Worm (Caenorhabditis elegans) whole organism, late embryonic: Measurements from ENCODE around the gene ZC302.3.

Source experiments
- C08G9.2 ChIP-seq: sonication (generic microtip); optimal IDR thresholded peaks from 2 replicates; lab custom pipeline; 2016; ENCODE audit warnings: mild to moderate bottlenecking, missing genetic modification characterization, moderate library complexity, missing compliant biosample characterization
- C38D4.7 ChIP-seq: fragments of 200-800 bp; sonication (Bioruptor generic); optimal IDR thresholded peaks from 2 replicates; lab custom pipeline; 2018; ENCODE audit warnings: mild to moderate bottlenecking, missing genetic modification characterization, moderate library complexity, missing compliant biosample characterization
- F13H6.1 ChIP-seq: sonication (generic microtip); optimal IDR thresholded peaks from 2 replicates; lab custom pipeline; 2016; ENCODE audit warnings: missing genetic modification characterization, missing compliant biosample characterization
- K02D7.2 ChIP-seq: sonication (generic microtip); optimal IDR thresholded peaks from 2 replicates; lab custom pipeline; 2017; ENCODE audit warnings: mild to moderate bottlenecking, missing genetic modification characterization, missing compliant biosample characterization
- K09A11.1 ChIP-seq: sonication (generic microtip); optimal IDR thresholded peaks from 2 replicates; lab custom pipeline; 2017; ENCODE audit warnings: antibody characterized with exemption, mild to moderate bottlenecking, missing genetic modification characterization, missing compliant biosample characterization; ENCODE audit not compliant: insufficient read depth
- Y22D7AL.16 ChIP-seq: sonication (generic microtip); optimal IDR thresholded peaks from 2 replicates; lab custom pipeline; 2016; ENCODE audit warnings: missing genetic modification characterization, missing compliant biosample characterization
- ahr-1 ChIP-seq: sonication (generic microtip); optimal IDR thresholded peaks from 2 replicates; lab custom pipeline; 2016; ENCODE audit warnings: missing genetic modification characterization, missing compliant biosample characterization
- ama-1 ChIP-seq: fragments of 150-350 bp; optimal IDR thresholded peaks from 2 replicates; lab custom pipeline; 2014
- ceh-14 ChIP-seq: sonication (generic microtip); optimal IDR thresholded peaks from 2 replicates; lab custom pipeline; 2016; ENCODE audit warnings: missing genotype, missing genetic modification characterization, missing compliant biosample characterization
- ceh-19 ChIP-seq: fragments of 200-800 bp; sonication (Bioruptor generic); optimal IDR thresholded peaks from 2 replicates; lab custom pipeline; 2018; ENCODE audit warnings: mild to moderate bottlenecking, missing genetic modification characterization, missing compliant biosample characterization
- ceh-31 ChIP-seq: sonication (generic microtip); optimal IDR thresholded peaks from 2 replicates; lab custom pipeline; 2016; ENCODE audit warnings: missing genetic modification characterization, missing compliant biosample characterization
- ceh-34 ChIP-seq: sonication (generic microtip); optimal IDR thresholded peaks from 2 replicates; lab custom pipeline; 2016; ENCODE audit warnings: mild to moderate bottlenecking, missing genetic modification characterization, missing compliant biosample characterization
- ceh-45 ChIP-seq: fragments of 200-800 bp; sonication (Bioruptor generic); IDR thresholded peaks from 2 replicates; pipeline ENCODE4 v1.3.6; 2022; ENCODE audit warnings: missing genetic modification reagents, missing genetic modification characterization, missing compliant biosample characterization
- ceh-48 ChIP-seq: sonication (generic microtip); optimal IDR thresholded peaks from 2 replicates; lab custom pipeline; 2016; ENCODE audit warnings: missing genetic modification characterization, inconsistent platforms, missing compliant biosample characterization
- ceh-6 ChIP-seq: fragments of 200-800 bp; sonication (Bioruptor generic); optimal IDR thresholded peaks from 2 replicates; lab custom pipeline; 2018; ENCODE audit warnings: mild to moderate bottlenecking, missing genetic modification characterization, missing compliant biosample characterization
- ceh-9 ChIP-seq: sonication (generic microtip); optimal IDR thresholded peaks from 2 replicates; lab custom pipeline; 2016; ENCODE audit warnings: mild to moderate bottlenecking, missing genetic modification characterization, inconsistent platforms, missing compliant biosample characterization
- elt-2 ChIP-seq: sonication (generic microtip); optimal IDR thresholded peaks from 2 replicates; lab custom pipeline; 2016; ENCODE audit warnings: missing genetic modification reagents, missing genetic modification characterization, missing compliant biosample characterization
- elt-4 ChIP-seq: sonication (generic microtip); optimal IDR thresholded peaks from 2 replicates; lab custom pipeline; 2016; ENCODE audit warnings: missing genetic modification characterization, missing compliant biosample characterization
- ets-4 ChIP-seq: sonication (generic microtip); optimal IDR thresholded peaks from 2 replicates; lab custom pipeline; 2016; ENCODE audit warnings: missing genetic modification characterization, missing compliant biosample characterization
- eyg-1 ChIP-seq: sonication (generic microtip); optimal IDR thresholded peaks from 2 replicates; lab custom pipeline; 2016; ENCODE audit warnings: missing genotype, missing genetic modification characterization, missing compliant biosample characterization
- fax-1 ChIP-seq: sonication (generic microtip); optimal IDR thresholded peaks from 2 replicates; lab custom pipeline; 2016; ENCODE audit warnings: missing genotype, missing genetic modification characterization, missing compliant biosample characterization
- gmeb-2 ChIP-seq: sonication (generic microtip); optimal IDR thresholded peaks from 2 replicates; lab custom pipeline; 2016; ENCODE audit warnings: missing genetic modification characterization, inconsistent platforms, missing compliant biosample characterization
- hlh-13 ChIP-seq: fragments of 200-800 bp; sonication (Bioruptor generic); optimal IDR thresholded peaks from 2 replicates; lab custom pipeline; 2018; ENCODE audit warnings: mild to moderate bottlenecking, missing genetic modification characterization, missing compliant biosample characterization
- hlh-15 ChIP-seq: sonication (generic microtip); optimal IDR thresholded peaks from 2 replicates; lab custom pipeline; 2016; ENCODE audit warnings: missing genetic modification characterization, missing compliant biosample characterization
- hlh-30 ChIP-seq: sonication (generic microtip); optimal IDR thresholded peaks from 2 replicates; lab custom pipeline; 2017; ENCODE audit warnings: antibody characterized with exemption, missing genetic modification characterization, missing compliant biosample characterization; ENCODE audit not compliant: insufficient read depth
- lin-11 ChIP-seq: fragments of 200-800 bp; sonication (Bioruptor generic); optimal IDR thresholded peaks from 2 replicates; lab custom pipeline; 2018; ENCODE audit warnings: mild to moderate bottlenecking, missing genetic modification characterization, missing compliant biosample characterization
- madf-2 ChIP-seq: sonication (generic microtip); optimal IDR thresholded peaks from 2 replicates; lab custom pipeline; 2017; ENCODE audit warnings: missing genetic modification characterization, missing compliant biosample characterization
- mec-3 ChIP-seq: sonication (generic microtip); optimal IDR thresholded peaks from 2 replicates; lab custom pipeline; 2016; ENCODE audit warnings: borderline replicate concordance, missing genetic modification characterization, missing compliant biosample characterization
- nhr-11 ChIP-seq: fragments of 150-350 bp; optimal IDR thresholded peaks from 2 replicates; lab custom pipeline; 2014; ENCODE audit warnings: missing biosample characterization, missing genetic modification characterization
- odd-2 ChIP-seq: sonication (generic microtip); optimal IDR thresholded peaks from 2 replicates; lab custom pipeline; 2017; ENCODE audit warnings: antibody characterized with exemption, mild to moderate bottlenecking, missing genetic modification characterization, missing compliant biosample characterization
- pat-9 ChIP-seq: fragments of 200-800 bp; sonication (Bioruptor generic); optimal IDR thresholded peaks from 2 replicates; lab custom pipeline; 2018; ENCODE audit warnings: mild to moderate bottlenecking, missing genetic modification characterization, moderate library complexity, missing compliant biosample characterization
- pqm-1 ChIP-seq: sonication (generic microtip); optimal IDR thresholded peaks from 2 replicates; lab custom pipeline; 2016; ENCODE audit warnings: missing genetic modification characterization, missing compliant biosample characterization
- pros-1 ChIP-seq: fragments of 150-350 bp; optimal IDR thresholded peaks from 2 replicates; lab custom pipeline; 2014; ENCODE audit warnings: missing biosample characterization, missing genetic modification reagents, missing genetic modification characterization
- sdc-2 ChIP-seq: sonication (generic microtip); optimal IDR thresholded peaks from 2 replicates; lab custom pipeline; 2016; ENCODE audit warnings: missing genotype, missing genetic modification characterization, missing compliant biosample characterization
- sox-2 ChIP-seq: fragments of 200-800 bp; sonication (Bioruptor generic); IDR thresholded peaks from 2 replicates; pipeline ENCODE4 v1.3.6; 2022; ENCODE audit warnings: missing genetic modification reagents, missing genetic modification characterization, missing compliant biosample characterization
- tbx-2 ChIP-seq: sonication (generic microtip); optimal IDR thresholded peaks from 2 replicates; lab custom pipeline; 2016; ENCODE audit warnings: missing genetic modification characterization, missing compliant biosample characterization
- tbx-7 ChIP-seq: sonication (generic microtip); optimal IDR thresholded peaks from 2 replicates; lab custom pipeline; 2016; ENCODE audit warnings: missing genotype, missing genetic modification characterization, missing compliant biosample characterization
- ttx-3 ChIP-seq: sonication (generic microtip); optimal IDR thresholded peaks from 2 replicates; lab custom pipeline; 2016; ENCODE audit warnings: missing genetic modification reagents, missing genetic modification characterization, missing compliant biosample characterization
- unc-3 ChIP-seq, 2 experiments: fragments of 200-800 bp in 1 of 2; sonication (Bioruptor generic) in 1 of 2; sonication (generic microtip) in 1 of 2; conservative IDR thresholded peaks in 1 of 2; optimal IDR thresholded peaks in 1 of 2; 2 replicates each; pipeline versions ENCODE4 v1.3.6 to Lab custom; 2016 to 2022; ENCODE audit warnings: missing compliant biosample characterization in 2 of 2, missing genetic modification characterization in 2 of 2, missing genetic modification reagents in 1 of 2
- unc-55 ChIP-seq: sonication (generic microtip); optimal IDR thresholded peaks from 2 replicates; lab custom pipeline; 2017; ENCODE audit warnings: missing biosample characterization, missing genetic modification reagents, missing genetic modification characterization
- zip-5 ChIP-seq: sonication (generic microtip); optimal IDR thresholded peaks from 2 replicates; lab custom pipeline; 2016; ENCODE audit warnings: missing genetic modification characterization, missing compliant biosample characterization
- ztf-16 ChIP-seq: sonication (generic microtip); optimal IDR thresholded peaks from 2 replicates; lab custom pipeline; 2017; ENCODE audit warnings: missing genetic modification characterization, missing compliant biosample characterization

The ZC302.3 gene

DNA sequence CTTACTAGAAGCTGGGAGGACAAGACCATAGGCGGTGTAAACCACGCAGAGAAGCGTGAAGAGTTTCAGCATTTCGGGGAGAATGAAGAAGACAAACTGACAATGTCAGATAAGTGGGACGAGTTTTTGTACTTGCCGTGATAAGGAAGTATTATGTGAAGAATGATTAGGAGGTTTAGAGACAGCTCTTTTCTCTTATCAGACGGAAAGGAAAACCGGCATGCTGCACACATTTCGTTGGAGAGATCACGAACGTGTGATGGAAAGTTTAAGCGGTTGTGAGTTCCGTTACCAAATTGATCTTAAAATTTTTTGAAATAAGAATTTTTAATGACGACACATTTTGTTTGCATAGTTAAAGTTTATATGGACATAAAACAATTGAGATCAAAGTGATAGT is 9.4 kb upstream of the ZC302.3 start, which contains the start of gene F28H7.3:
F28H7.3 (minus strand) TSS at position 159 of the 400 bp plus-strand sequence.
- TF ChIP-seq elt-2 (tag; lab: Kevin White, UChicago) (peak; percentile 78), tbx-2 (tag; lab: Kevin White, UChicago) (no peak), sdc-2 (tag; lab: Kevin White, UChicago) (no peak)
- TF ChIP-seq, all 69 proteins: peak for 1

DNA sequence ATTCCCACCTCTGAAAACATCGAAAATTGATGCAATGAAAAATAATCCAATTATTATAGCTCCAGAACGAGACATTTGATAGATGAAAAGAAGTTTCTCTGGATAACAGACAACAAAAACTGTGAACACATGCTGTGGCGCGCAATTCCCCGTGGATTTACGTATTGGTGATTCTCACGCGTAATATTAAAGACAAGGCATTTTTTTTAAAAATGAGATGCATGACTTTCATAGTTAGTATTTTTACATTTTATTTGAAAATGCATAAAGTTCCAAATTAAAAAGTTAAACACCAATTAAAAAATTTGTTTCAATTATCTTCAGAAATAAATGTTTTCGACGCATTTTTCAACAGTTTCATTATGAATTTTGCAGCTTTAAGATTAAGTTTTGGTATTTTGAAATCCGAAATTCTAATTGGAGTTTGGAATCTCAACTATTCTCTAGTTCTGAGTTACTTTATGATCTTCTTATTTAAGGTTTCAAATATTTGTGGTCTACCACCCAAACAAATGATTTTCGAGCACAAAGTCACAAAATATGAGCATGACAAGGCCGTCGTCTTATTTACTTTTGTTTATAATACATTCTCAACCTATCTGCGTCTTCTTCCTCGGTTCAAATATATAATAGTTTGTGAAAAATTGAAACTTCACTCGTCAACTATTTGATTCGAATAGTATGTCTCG is 6.2 kb upstream of the ZC302.3 start, which contains the start of the genes selt-1.2 and F28H7.2:
selt-1.2 (minus strand) TSS at position 101 of the 689 bp plus-strand sequence.
F28H7.2 (plus strand) TSS at position 639 of the 689 bp plus-strand sequence.
- no peak for TF ChIP-seq fax-1 (tag; lab: Kevin White, UChicago)
- TF ChIP-seq ceh-14 = no peak

DNA sequence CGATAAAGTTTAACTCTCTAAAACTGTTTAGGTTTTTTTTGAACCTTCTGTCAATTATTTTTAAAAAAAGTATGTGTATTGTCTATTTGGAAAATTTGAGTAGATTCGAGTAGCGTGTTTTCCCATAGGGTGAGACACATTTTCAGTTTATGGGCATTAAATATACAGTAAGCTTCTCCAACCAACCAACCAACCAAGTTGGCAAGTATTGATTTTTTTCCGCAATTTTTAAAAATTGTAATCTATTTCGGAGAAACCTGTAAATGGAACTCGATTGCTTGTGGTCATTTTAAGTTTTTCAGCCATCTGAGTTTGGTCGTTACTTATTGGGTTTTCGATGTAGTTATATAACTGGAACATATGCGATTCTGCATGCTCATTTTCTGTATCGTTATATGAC is 3.8 kb upstream of the ZC302.3 start, which contains the start of gene srj-21:
srj-21 (plus strand) TSS at position 301 of the 400 bp plus-strand sequence.
- no peak for TF ChIP-seq unc-3 (GFP tag; conservative IDR thresholded peaks at IDR 0.05; lab: Robert Waterston, UW)
- no peak for TF ChIP-seq unc-3 (tag; optimal IDR thresholded peaks at IDR 0.05; lab: Kevin White, UChicago)
- TF ChIP-seq madf-2 = no peak
- no peak for TF ChIP-seq ttx-3 (tag; lab: Kevin White, UChicago)
- no peak for TF ChIP-seq ztf-16 (tag; lab: Kevin White, UChicago)
- TF ChIP-seq hlh-13 (GFP tag; lab: Kevin White, UChicago) = no peak
- no peak for TF ChIP-seq sox-2

DNA sequence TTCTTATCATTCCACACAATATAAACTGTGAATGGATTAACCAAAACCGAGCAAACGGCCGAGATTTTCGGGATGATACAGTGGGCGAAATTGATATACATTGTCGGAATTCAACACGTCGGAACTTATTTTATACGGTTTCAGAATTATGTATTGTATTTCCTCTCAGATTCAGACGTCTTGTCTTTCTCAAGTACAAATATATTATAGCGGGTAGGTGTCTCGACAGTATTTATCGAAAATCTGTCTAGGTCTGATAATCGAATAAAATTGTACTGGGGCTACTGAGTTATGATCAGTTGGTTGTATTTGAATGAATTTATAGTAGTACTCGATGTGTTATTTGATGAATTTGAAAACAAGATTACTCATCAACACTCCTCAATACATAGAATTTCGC is 2.4 kb upstream of the ZC302.3 start, which contains the start of gene srj-22:
srj-22 (minus strand) TSS at position 101 of the 400 bp plus-strand sequence.
- TF ChIP-seq pros-1 (tag; lab: Kevin White, UChicago) = no peak
- TF ChIP-seq sox-2 = no peak
- TF ChIP-seq ceh-6 = no peak
- no peak for TF ChIP-seq sdc-2 (tag; lab: Kevin White, UChicago)
- no peak for TF ChIP-seq ceh-48 (tag; lab: Kevin White, UChicago)
- no peak for TF ChIP-seq tbx-2 (tag; lab: Kevin White, UChicago)
- TF ChIP-seq K02D7.2 (tag; lab: Kevin White, UChicago) = no peak
- TF ChIP-seq ceh-31 = no peak

DNA sequence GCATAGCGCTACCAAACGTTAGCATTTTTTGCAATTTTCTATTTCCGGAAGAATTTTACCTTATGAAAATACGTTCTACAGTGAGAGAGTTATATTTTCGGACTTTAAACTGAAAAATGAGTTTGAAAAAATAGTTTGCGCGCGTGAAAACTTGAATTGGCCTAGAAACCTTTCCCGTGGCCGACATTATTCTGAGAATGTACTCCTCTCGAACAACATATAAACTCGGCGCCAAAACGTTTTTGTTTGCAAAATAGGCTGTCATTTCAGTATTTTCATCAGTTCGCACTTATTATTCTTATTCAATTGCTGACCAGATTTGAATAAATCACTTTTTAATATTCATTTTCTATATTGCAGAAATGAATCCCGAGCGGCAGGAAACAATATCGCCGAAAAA is 4.5 kb downstream of the ZC302.3 start, which contains the start of the genes mre-11 and wdr-5.3:
mre-11 (minus strand) TSS at position 113 of the 400 bp plus-strand sequence.
wdr-5.3 (plus strand) TSS at position 361 of the 400 bp plus-strand sequence.
- TF ChIP-seq gmeb-2 (no peak), lin-11 (tag; lab: Kevin White, UChicago) (no peak), pros-1 (tag; lab: Kevin White, UChicago) (no peak), eyg-1 (tag; lab: Kevin White, UChicago) (no peak), ceh-45 (no peak), zip-5 (tag; lab: Kevin White, UChicago) (peak; percentile 21), mec-3 (no peak), elt-4 (no peak), tbx-7 (tag; lab: Kevin White, UChicago) (peak; percentile 34), hlh-15 (tag; lab: Kevin White, UChicago) (no peak), hlh-30 (tag; lab: Kevin White, UChicago) (no peak), C38D4.7 (no peak), F13H6.1 (tag; lab: Kevin White, UChicago) (no peak), ceh-31 (peak; percentile 59), pat-9 (tag; lab: Kevin White, UChicago) (no peak), pqm-1 (no peak), ceh-19 (no peak), ama-1 (lab: Kevin White, UChicago) (no peak), unc-55 (GFP tag; lab: Kevin White, UChicago) (no peak), hlh-13 (GFP tag; lab: Kevin White, UChicago) (no peak), Y22D7AL.16 (tag; lab: Kevin White, UChicago) (no peak), sox-2 (no peak), tbx-2 (tag; lab: Kevin White, UChicago) (peak; percentile 57), ahr-1 (no peak), ets-4 (tag; lab: Kevin White, UChicago) (peak; percentile 28), odd-2 (tag; lab: Kevin White, UChicago) (no peak), ceh-9 (tag; lab: Kevin White, UChicago) (no peak), C08G9.2 (tag; lab: Kevin White, UChicago) (peak; percentile 74), K09A11.1 (tag; lab: Kevin White, UChicago) (no peak), ztf-16 (tag; lab: Kevin White, UChicago) (no peak), nhr-11 (no peak), ceh-34 (tag; lab: Kevin White, UChicago) (no peak)
